Worm (Caenorhabditis elegans): Measurements from ENCODE around the gene math-40.
A peak's percentile ranks its signal among the peaks of the same experiment; 100 is the strongest.

The math-40 gene

DNA sequence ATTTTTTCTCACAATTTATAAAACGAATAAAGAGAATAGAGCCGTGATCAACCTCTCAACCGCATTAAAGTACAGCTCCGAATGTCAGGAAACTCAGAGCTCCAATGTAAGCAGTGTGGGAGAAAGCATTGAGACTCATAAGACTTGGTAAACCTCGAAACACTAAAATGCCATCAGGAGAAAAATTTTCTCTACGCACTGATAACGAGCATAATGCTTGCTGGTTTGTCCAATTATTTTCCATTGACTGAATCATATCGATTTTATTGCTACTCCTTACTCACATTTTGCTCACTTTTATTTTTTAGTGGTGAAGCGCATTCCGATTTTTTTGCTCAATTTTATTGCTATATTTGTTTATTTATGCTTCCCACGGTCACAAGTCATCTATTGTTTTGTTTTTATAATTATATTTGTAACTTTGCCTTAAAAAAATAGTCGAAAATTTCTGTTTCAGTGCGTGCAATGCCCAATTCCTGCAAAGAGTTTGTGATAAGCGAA, at the start of gene math-40:
TSS of gene math-40 (plus strand) at position 451 of the 501 bp plus-strand sequence.
- no peak for TF ChIP-seq Y67H2A.10 (GFP tag; conservative IDR thresholded peaks at IDR 0.05)
- no peak for TF ChIP-seq lsl-1 (GFP tag; optimal IDR thresholded peaks at IDR 0.05)
- peak; percentile 48 for TF ChIP-seq nhr-80 (tag; optimal IDR thresholded peaks at IDR 0.05)
- no peak for TF ChIP-seq him-1 (tag; optimal IDR thresholded peaks at IDR 0.05)

DNA sequence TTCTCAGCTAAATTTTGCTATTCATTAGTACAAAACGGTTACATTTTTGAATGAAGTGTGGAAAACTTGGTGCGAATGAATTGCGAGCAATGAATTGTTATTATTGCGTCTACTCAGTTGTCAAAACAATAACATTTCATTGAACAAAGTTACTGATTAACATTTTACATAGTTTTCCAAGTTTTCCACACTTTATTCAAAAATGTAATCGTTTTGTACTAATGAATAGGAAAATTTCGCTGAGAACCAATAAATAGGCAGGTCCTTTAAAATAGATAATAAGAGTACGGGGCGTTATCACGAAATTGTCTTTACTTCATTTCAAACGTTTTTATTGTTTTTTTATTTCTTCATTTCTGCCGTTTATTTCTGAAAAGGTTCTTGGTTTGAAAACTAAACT, 48.0 kb upstream of the math-40 start, which contains the start of gene math-4:
TSS of gene math-4 (minus strand) at position 101 of the 400 bp plus-strand sequence.
- no peak for TF ChIP-seq nfya-1 (tag; optimal IDR thresholded peaks at IDR 0.05; ENCODE audit: borderline replicate concordance, insufficient read depth)
- TF ChIP-seq zim-3 (tag; optimal IDR thresholded peaks at IDR 0.05) = no peak
- no peak for TF ChIP-seq nhr-80 (tag; optimal IDR thresholded peaks at IDR 0.05)
- TF ChIP-seq let-607 (tag; optimal IDR thresholded peaks at IDR 0.05) = no peak
- TF ChIP-seq ama-1 (optimal IDR thresholded peaks at IDR 0.05) = no peak
- TF ChIP-seq ama-1 (GFP tag; optimal IDR thresholded peaks at IDR 0.05) = no peak
- no peak for TF ChIP-seq tbp1 (GFP tag; optimal IDR thresholded peaks at IDR 0.05)
- TF ChIP-seq sdz-38 (tag; optimal IDR thresholded peaks at IDR 0.05) = no peak
- TF ChIP-seq snpc-1.1 (tag; optimal IDR thresholded peaks at IDR 0.05; ENCODE audit: insufficient read depth) = no peak
- TF ChIP-seq unc-62 (GFP tag; optimal IDR thresholded peaks at IDR 0.05) = no peak
- no peak for TF ChIP-seq Y95B8A.8 (GFP tag; IDR thresholded peaks at IDR 0.05)
- no peak for TF ChIP-seq akir-1 (GFP tag; optimal IDR thresholded peaks at IDR 0.05)
- no peak for TF ChIP-seq nfya-2 (GFP tag; IDR thresholded peaks at IDR 0.05)
- no peak for TF ChIP-seq hmg-1.2 (GFP tag; IDR thresholded peaks at IDR 0.05)
- no peak for TF ChIP-seq fkh-3 (tag; optimal IDR thresholded peaks at IDR 0.05)
- TF ChIP-seq mxl-1 (tag; optimal IDR thresholded peaks at IDR 0.05) = no peak

DNA sequence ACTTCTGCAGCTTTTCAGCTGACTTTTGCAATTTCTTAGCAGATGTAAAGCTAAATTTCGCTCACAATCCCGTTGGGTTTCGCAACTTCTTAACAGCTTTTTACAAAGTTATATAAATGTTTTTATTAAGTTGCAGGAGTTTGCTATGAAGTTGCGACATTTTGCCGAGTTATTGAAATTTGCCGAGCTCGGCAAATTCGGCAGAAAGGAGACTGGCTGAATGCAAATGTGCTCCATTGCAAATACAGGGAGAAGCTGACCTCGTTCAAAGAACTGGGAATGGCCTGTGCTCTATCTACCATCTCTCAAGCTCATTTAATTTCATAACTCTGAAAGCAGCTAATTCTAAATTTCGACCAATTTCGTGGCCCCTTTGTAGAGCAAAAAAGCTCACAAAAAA, 45.6 kb upstream of the math-40 start, which contains the start of gene C08F1.11:
TSS of gene C08F1.11 (minus strand) at position 101 of the 400 bp plus-strand sequence.
- TF ChIP-seq B0019.2 (GFP tag; conservative IDR thresholded peaks at IDR 0.05) (no peak), nhr-179 (tag; optimal IDR thresholded peaks at IDR 0.05) (no peak), attf-6 (GFP tag; IDR thresholded peaks at IDR 0.05) (no peak), lsy-27 (tag; optimal IDR thresholded peaks at IDR 0.05; ENCODE audit: borderline replicate concordance, insufficient read depth) (no peak), mxl-1 (tag; optimal IDR thresholded peaks at IDR 0.05) (no peak), ceh-91 (GFP tag; IDR thresholded peaks at IDR 0.05) (no peak), let-526 (GFP tag; IDR thresholded peaks at IDR 0.05) (no peak), ztf-6 (GFP tag; IDR thresholded peaks at IDR 0.05) (no peak), F33H1.4 (GFP tag; IDR thresholded peaks at IDR 0.05) (no peak)

- TF ChIP-seq akir-1 (GFP tag; optimal IDR thresholded peaks at IDR 0.05) (no peak), F55B11.4 (tag; optimal IDR thresholded peaks at IDR 0.05; ENCODE audit: borderline replicate concordance, insufficient read depth) (no peak), madf-10 (tag; optimal IDR thresholded peaks at IDR 0.05) (no peak)
Measured at ce11 chrII:1786209-1786608, 44.2 kb upstream of the math-40 start, which contains the start of gene C08F1.10. C08F1.10 (minus strand) TSS chrII:1786309.

DNA sequence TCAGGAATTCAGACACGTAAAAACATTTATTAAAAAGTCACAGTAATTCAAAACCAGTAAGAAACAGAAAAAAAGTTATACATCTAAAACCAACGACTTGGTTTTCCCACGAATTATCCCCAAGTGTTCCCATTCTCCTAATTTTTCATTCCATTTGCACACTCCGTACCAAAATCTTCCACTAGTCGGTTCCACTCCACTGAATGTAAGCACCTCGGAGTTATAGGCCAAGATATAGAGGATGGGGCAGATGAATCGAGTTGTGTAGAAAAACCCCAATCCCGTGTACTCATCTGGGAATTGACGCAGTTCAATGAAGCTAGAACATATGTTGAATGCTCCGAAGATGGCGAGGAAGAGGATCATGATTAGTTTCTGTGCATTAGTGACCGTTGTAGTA, 43.2 kb upstream of the math-40 start:
- TF ChIP-seq madf-10 (tag; optimal IDR thresholded peaks at IDR 0.05) (no peak), F39B2.1 (GFP tag; IDR thresholded peaks at IDR 0.05) (no peak), D2030.7 (GFP tag; IDR thresholded peaks at IDR 0.05) (no peak), lin-40 (tag; optimal IDR thresholded peaks at IDR 0.05) (no peak), bed-2 (GFP tag; IDR thresholded peaks at IDR 0.05) (no peak), hlh-12 (tag; optimal IDR thresholded peaks at IDR 0.05) (no peak), madf-6 (GFP tag; IDR thresholded peaks at IDR 0.05) (no peak), nhr-179 (tag; optimal IDR thresholded peaks at IDR 0.05) (no peak)

Measured in whole organism, young adult.